Fruit fly (Drosophila melanogaster) whole organism, embryonic: Measurements from ENCODE around the gene Inx7.

Experiments used
- ATbp ChIP-seq: fragments of 200-800 bp; sonication (Bioruptor generic); optimal IDR thresholded peaks from 2 replicates; lab custom pipeline; 2017; ENCODE audit warnings: missing biosample characterization, mild to moderate bottlenecking, missing genetic modification characterization, missing genetic modification reagents
- Atf6 ChIP-seq: fragments of 200-800 bp; sonication (Bioruptor generic); IDR thresholded peaks from 2 replicates; pipeline ENCODE4 v1.3.6; 2022; ENCODE audit warnings: missing biosample characterization, missing genetic modification characterization
- Bgb ChIP-seq: fragments of 200-800 bp; sonication (Bioruptor generic); IDR thresholded peaks from 2 replicates; pipeline ENCODE4 v1.3.6; 2022; ENCODE audit warnings: missing biosample characterization, missing genetic modification characterization; ENCODE audit not compliant: partially characterized antibody
- Blimp-1 ChIP-seq: fragments of 200-800 bp; sonication (Bioruptor generic); optimal IDR thresholded peaks from 3 replicates; lab custom pipeline; 2018; ENCODE audit warnings: missing biosample characterization, missing genetic modification characterization, mild to moderate bottlenecking, moderate library complexity, missing genetic modification reagents
- CG1024 ChIP-seq: fragments of 200-800 bp; sonication (Bioruptor generic); IDR thresholded peaks from 2 replicates; pipeline ENCODE4 v1.3.6; 2022; ENCODE audit warnings: missing biosample characterization, missing genetic modification characterization
- CG10462 ChIP-seq: fragments of 200-800 bp; sonication (Bioruptor generic); optimal IDR thresholded peaks from 2 replicates; lab custom pipeline; 2016; ENCODE audit warnings: missing biosample characterization, missing genetic modification characterization
- CG11093 ChIP-seq: fragments of 200-800 bp; sonication (Bioruptor generic); IDR thresholded peaks from 3 replicates; pipeline ENCODE4 v1.3.6; 2022; ENCODE audit warnings: missing biosample characterization, missing genetic modification characterization
- CG12659 ChIP-seq: fragments of 200-800 bp; sonication (Bioruptor generic); optimal IDR thresholded peaks from 3 replicates; lab custom pipeline; 2017; ENCODE audit warnings: mild to moderate bottlenecking, missing biosample characterization, missing genetic modification reagents, missing genetic modification characterization
- CG17912 ChIP-seq: fragments of 200-800 bp; sonication (Bioruptor generic); optimal IDR thresholded peaks from 2 replicates; lab custom pipeline; 2018; ENCODE audit warnings: missing biosample characterization, mild to moderate bottlenecking, missing genetic modification characterization
- CG18619 ChIP-seq: fragments of 200-800 bp; sonication (Bioruptor generic); optimal IDR thresholded peaks from 3 replicates; lab custom pipeline; 2017; ENCODE audit warnings: missing biosample characterization, mild to moderate bottlenecking, missing genetic modification characterization
- CG2875 ChIP-seq: fragments of 200-800 bp; sonication (Bioruptor generic); optimal IDR thresholded peaks from 2 replicates; lab custom pipeline; 2017; ENCODE audit warnings: missing biosample characterization, mild to moderate bottlenecking, missing genetic modification characterization, missing genetic modification reagents
- CG32532 ChIP-seq: fragments of 200-800 bp; sonication (Bioruptor generic); IDR thresholded peaks from 2 replicates; pipeline ENCODE4 v1.3.6; 2022; ENCODE audit warnings: missing biosample characterization, missing genetic modification characterization
- CG3726 ChIP-seq: fragments of 200-800 bp; sonication (Bioruptor generic); IDR thresholded peaks from 3 replicates; pipeline ENCODE4, ENCODE4 v1.3.6; 2022; ENCODE audit warnings: missing biosample characterization, missing genetic modification characterization
- CG4404 ChIP-seq: fragments of 200-800 bp; sonication (Bioruptor generic); IDR thresholded peaks from 2 replicates; pipeline ENCODE4 v1.3.6; 2022; ENCODE audit warnings: missing biosample characterization, missing genetic modification characterization
- CG7839 ChIP-seq: fragments of 200-800 bp; sonication (Bioruptor generic); optimal IDR thresholded peaks from 3 replicates; lab custom pipeline; 2018; ENCODE audit warnings: missing biosample characterization, mild to moderate bottlenecking, missing genetic modification characterization, moderate library complexity
- CG7987 ChIP-seq: fragments of 200-800 bp; sonication (Bioruptor generic); optimal IDR thresholded peaks from 2 replicates; lab custom pipeline; 2018; ENCODE audit warnings: missing biosample characterization, mild to moderate bottlenecking, missing genetic modification characterization, moderate library complexity
- CoRest ChIP-seq: fragments of 200-800 bp; sonication (Bioruptor generic); optimal IDR thresholded peaks from 3 replicates; lab custom pipeline; 2018; ENCODE audit warnings: missing biosample characterization, mild to moderate bottlenecking, missing genetic modification characterization, moderate library complexity
- Dip3 ChIP-seq: fragments of 200-800 bp; sonication (Bioruptor generic); optimal IDR thresholded peaks from 3 replicates; lab custom pipeline; 2016; ENCODE audit warnings: missing biosample characterization, missing genetic modification characterization
- Dp ChIP-seq: fragments of 200-800 bp; sonication (Bioruptor generic); optimal IDR thresholded peaks from 2 replicates; lab custom pipeline; 2018; ENCODE audit warnings: missing biosample characterization, mild to moderate bottlenecking, missing genetic modification characterization, moderate library complexity
- Ets65A ChIP-seq: fragments of 200-800 bp; sonication (Bioruptor generic); peaks from one replicate; lab custom pipeline; 2016; ENCODE audit warnings: missing biosample characterization, missing genetic modification characterization
- GATAe ChIP-seq: fragments of 200-800 bp; sonication (Bioruptor generic); conservative IDR thresholded peaks from 2 replicates; pipeline ENCODE4 v1.3.6; 2022; ENCODE audit warnings: missing biosample characterization, missing genetic modification characterization
- HLH3B ChIP-seq: fragments of 200-800 bp; sonication (Bioruptor generic); IDR thresholded peaks from 2 replicates; pipeline ENCODE4 v1.3.6; 2022; ENCODE audit warnings: missing biosample characterization, missing genetic modification characterization
- HLH4C ChIP-seq: fragments of 200-800 bp; sonication (Bioruptor generic); IDR thresholded peaks from 3 replicates; pipeline ENCODE4 v1.3.6; 2022; ENCODE audit warnings: missing biosample characterization, missing genetic modification characterization; ENCODE audit not compliant: partially characterized antibody
- NK7.1 ChIP-seq: fragments of 200-800 bp; sonication (Bioruptor generic); optimal IDR thresholded peaks from 3 replicates; lab custom pipeline; 2016; ENCODE audit warnings: missing biosample characterization, missing genetic modification characterization
- Scr ChIP-seq: fragments of 200-800 bp; sonication (Bioruptor generic); IDR thresholded peaks from 2 replicates; pipeline ENCODE4 v1.3.6; 2022; ENCODE audit warnings: missing biosample characterization, missing genetic modification characterization; ENCODE audit not compliant: partially characterized antibody
- ac ChIP-seq: fragments of 200-800 bp; sonication (Bioruptor generic); optimal IDR thresholded peaks from 3 replicates; lab custom pipeline; 2017; ENCODE audit warnings: missing biosample characterization, mild to moderate bottlenecking, missing genetic modification characterization
- amos ChIP-seq: fragments of 200-800 bp; sonication (Bioruptor generic); IDR thresholded peaks from 2 replicates; pipeline ENCODE4 v1.3.6; 2022; ENCODE audit warnings: missing biosample characterization, missing genetic modification characterization; ENCODE audit not compliant: partially characterized antibody
- cas ChIP-seq: fragments of 200-800 bp; sonication (Bioruptor generic); IDR thresholded peaks from 2 replicates; pipeline ENCODE4 v1.3.6; 2022; ENCODE audit warnings: missing biosample characterization, missing genetic modification characterization
- da ChIP-seq: fragments of 200-800 bp; sonication (Bioruptor generic); optimal IDR thresholded peaks from 2 replicates; lab custom pipeline; 2016; ENCODE audit warnings: missing biosample characterization, missing genetic modification characterization
- disco-r ChIP-seq: fragments of 200-800 bp; sonication (Bioruptor generic); optimal IDR thresholded peaks from 2 replicates; lab custom pipeline; 2016; ENCODE audit warnings: missing biosample characterization, missing genetic modification characterization
- eve ChIP-seq, 2 experiments: fragments of >200 bp; optimal IDR thresholded peaks; 2 replicates each; lab custom pipeline; 2017; ENCODE audit warnings: missing biosample characterization in 2 of 2, missing genetic modification characterization in 2 of 2
- fd3F ChIP-seq: fragments of 200-800 bp; sonication (Bioruptor generic); optimal IDR thresholded peaks from 2 replicates; lab custom pipeline; 2018; ENCODE audit warnings: missing biosample characterization, mild to moderate bottlenecking, missing genetic modification characterization, moderate library complexity
- gfzf ChIP-seq: fragments of 200-800 bp; sonication (Bioruptor generic); optimal IDR thresholded peaks from 2 replicates; lab custom pipeline; 2016; ENCODE audit warnings: missing biosample characterization, mild to moderate bottlenecking, missing genetic modification characterization, moderate library complexity
- hth ChIP-seq: fragments of >200 bp; optimal IDR thresholded peaks from 2 replicates; lab custom pipeline; 2017; ENCODE audit warnings: inconsistent platforms
- lbe ChIP-seq: fragments of 200-800 bp; sonication (Bioruptor generic); optimal IDR thresholded peaks from 2 replicates; lab custom pipeline; 2016; ENCODE audit warnings: missing biosample characterization, mild to moderate bottlenecking, missing genetic modification characterization
- mirr ChIP-seq: fragments of 200-800 bp; sonication (Bioruptor generic); optimal IDR thresholded peaks from 3 replicates; lab custom pipeline; 2018; ENCODE audit warnings: missing biosample characterization, mild to moderate bottlenecking, missing genetic modification characterization
- peb ChIP-seq: fragments of 200-800 bp; sonication (Bioruptor generic); IDR thresholded peaks from 2 replicates; pipeline ENCODE4 v1.3.6; 2022; ENCODE audit warnings: missing biosample characterization, missing genetic modification characterization
- phol ChIP-seq: fragments of 200-800 bp; sonication (Bioruptor generic); optimal IDR thresholded peaks from 3 replicates; lab custom pipeline; 2018; ENCODE audit warnings: missing biosample characterization, mild to moderate bottlenecking, missing genetic modification characterization, moderate library complexity
- psq ChIP-seq: fragments of 200-800 bp; sonication (Bioruptor generic); optimal IDR thresholded peaks from 2 replicates; lab custom pipeline; 2017; ENCODE audit warnings: missing biosample characterization, missing genetic modification characterization
- sc ChIP-seq, 3 experiments: fragments of >200 bp in 2 of 3; fragments of 200-800 bp in 1 of 3; sonication (Bioruptor generic) in 1 of 3; optimal IDR thresholded peaks; 2 replicates in 2 of 3; 3 replicates in 1 of 3; lab custom pipeline; 2017; ENCODE audit warnings: mild to moderate bottlenecking in 1 of 3, missing biosample characterization in 1 of 3, missing genetic modification characterization in 1 of 3, missing genetic modification reagents in 1 of 3
- schlank ChIP-seq: fragments of 200-800 bp; sonication (Bioruptor generic); optimal IDR thresholded peaks from 2 replicates; lab custom pipeline; 2018; ENCODE audit warnings: missing biosample characterization, mild to moderate bottlenecking, missing genetic modification characterization
- sens-2 ChIP-seq: fragments of 200-800 bp; sonication (Bioruptor generic); IDR thresholded peaks from 2 replicates; pipeline ENCODE4 v1.3.6; 2022; ENCODE audit warnings: missing biosample characterization, missing genetic modification characterization
- sisA ChIP-seq: fragments of 200-800 bp; sonication (Bioruptor generic); IDR thresholded peaks from 2 replicates; pipeline ENCODE4 v1.3.6; 2022; ENCODE audit warnings: missing biosample characterization, missing genetic modification characterization
- sqz ChIP-seq: fragments of 200-800 bp; sonication (Bioruptor generic); optimal IDR thresholded peaks from 3 replicates; lab custom pipeline; 2018; ENCODE audit warnings: missing biosample characterization, mild to moderate bottlenecking, missing genetic modification characterization
- stc ChIP-seq: fragments of 200-800 bp; sonication (Bioruptor generic); IDR thresholded peaks from 2 replicates; pipeline ENCODE4 v1.3.6; 2022; ENCODE audit warnings: missing biosample characterization, missing genetic modification characterization
- sug ChIP-seq: fragments of 200-800 bp; optimal IDR thresholded peaks from 2 replicates; lab custom pipeline; 2019; ENCODE audit warnings: missing biosample characterization, mild to moderate bottlenecking, missing genetic modification characterization, moderate library complexity
- tap ChIP-seq: fragments of 200-800 bp; optimal IDR thresholded peaks from 3 replicates; lab custom pipeline; 2019; ENCODE audit warnings: missing biosample characterization, mild to moderate bottlenecking, missing genetic modification characterization, moderate library complexity
- tgo ChIP-seq: fragments of 200-800 bp; sonication (Bioruptor generic); IDR thresholded peaks from 3 replicates; pipeline ENCODE4 v1.3.6; 2022; ENCODE audit warnings: missing biosample characterization, missing genetic modification characterization
- zen2 ChIP-seq: fragments of 200-800 bp; sonication (Bioruptor generic); IDR thresholded peaks from 3 replicates; pipeline ENCODE4 v1.3.6; 2022; ENCODE audit warnings: missing biosample characterization, missing genetic modification characterization; ENCODE audit not compliant: partially characterized antibody

The Inx7 gene

dm6 chrX:7004101-7004700 is 10.8 kb upstream of the Inx7 start (continued):
- TF ChIP-seq CG7987 (GFP tag; lab: Kevin White, UChicago) = peak; percentile 84
- no peak for TF ChIP-seq GATAe (GFP tag; lab: Robert Waterston, UW)
- peak; percentile 78 for TF ChIP-seq CoRest
- peak in 1 of 2 experiments; percentile 55 for TF ChIP-seq eve (GFP tag; optimal IDR thresholded peaks at IDR 0.05; lab: Kevin White, UChicago)
- TF ChIP-seq tap (tag; lab: Kevin White, UChicago) = peak; percentile 69
- TF ChIP-seq schlank (tag; lab: Kevin White, UChicago) = peak; percentile 84
- TF ChIP-seq Bgb (GFP tag; lab: Robert Waterston, UW) = no peak
- TF ChIP-seq fd3F (GFP tag; lab: Kevin White, UChicago) = peak; percentile 51
- peak; percentile 64 for TF ChIP-seq CG7839
- TF ChIP-seq mirr (GFP tag; lab: Kevin White, UChicago) = peak; percentile 78
- TF ChIP-seq sens-2 = peak; percentile 68
- TF ChIP-seq CG4404 = peak; percentile 58
- peak; percentile 72; the same call in 1 of the 3 replicates for TF ChIP-seq CG11093
- peak; percentile 72 for TF ChIP-seq da
- TF ChIP-seq Dp = no peak
- TF ChIP-seq tgo (GFP tag; lab: Robert Waterston, UW) = no peak; the same call in 2 of the 3 replicates
- TF ChIP-seq Blimp-1 (GFP tag; lab: Kevin White, UChicago) = peak; percentile 87
- no peak for TF ChIP-seq gfzf (GFP tag; lab: Kevin White, UChicago)
- no peak for TF ChIP-seq lbe (GFP tag; lab: Kevin White, UChicago)
- TF ChIP-seq HLH3B = peak; percentile 65; the same call in 1 of the 2 replicates
- peak; percentile 97 for TF ChIP-seq CG2875
- TF ChIP-seq sisA (GFP tag; lab: Robert Waterston, UW) = peak; percentile 18; the same call in 1 of the 2 replicates
- TF ChIP-seq CG18619 = peak; percentile 82
- no peak for TF ChIP-seq zen2 (GFP tag; lab: Robert Waterston, UW)
- no peak for TF ChIP-seq amos (GFP tag; lab: Robert Waterston, UW)
- TF ChIP-seq psq = peak; percentile 82
- TF ChIP-seq CG3726 (GFP tag; lab: Robert Waterston, UW) = peak; percentile 54; the same call in 1 of the 3 replicates
- no peak for TF ChIP-seq phol (tag; lab: Kevin White, UChicago)
- peak; percentile 96 for TF ChIP-seq ATbp
- peak; percentile 83 for TF ChIP-seq Atf6 (GFP tag; lab: Robert Waterston, UW)
- peak; percentile 62 for TF ChIP-seq CG17912 (GFP tag; lab: Kevin White, UChicago)
- TF ChIP-seq Dip3 (GFP tag; lab: Kevin White, UChicago) = peak; percentile 19
- peak; percentile 75 for TF ChIP-seq CG1024
- TF ChIP-seq disco-r (GFP tag; lab: Kevin White, UChicago) = peak; percentile 81
- TF ChIP-seq Scr = no peak
- no peak for TF ChIP-seq sc (optimal IDR thresholded peaks at IDR 0.05; lab: Kevin White, UChicago)
- TF ChIP-seq sc (GFP tag; optimal IDR thresholded peaks at IDR 0.05; lab: Kevin White, UChicago) = peak; percentile 90
- peak; percentile 87 for TF ChIP-seq CG10462
- TF ChIP-seq hth (lab: Kevin White, UChicago) = no peak
- peak; percentile 69 for TF ChIP-seq NK7.1 (GFP tag; lab: Kevin White, UChicago)
- TF ChIP-seq CG12659 (GFP tag; lab: Kevin White, UChicago) = peak; percentile 84
- peak; percentile 57; the same call in 1 of the 2 replicates for TF ChIP-seq stc (GFP tag; lab: Robert Waterston, UW)
- TF ChIP-seq HLH4C (GFP tag; lab: Robert Waterston, UW) = no peak
- peak; percentile 65 for TF ChIP-seq Ets65A (GFP tag; lab: Kevin White, UChicago)
- TF ChIP-seq cas (GFP tag; lab: Robert Waterston, UW) = peak; percentile 40; the same call in 1 of the 2 replicates
- TF ChIP-seq sqz = peak; percentile 85
- peak; percentile 98 for TF ChIP-seq ac (GFP tag; lab: Kevin White, UChicago)
- TF ChIP-seq sug = peak; percentile 49
- TF ChIP-seq peb = peak; percentile 50; the same call in 1 of the 2 replicates
- peak; percentile 48; the same call in 1 of the 2 replicates for TF ChIP-seq CG32532 (GFP tag; lab: Robert Waterston, UW)
